Fruit fly (Drosophila melanogaster) whole organism, embryonic: ENCODE results near the gene CG17234.
A peak's percentile ranks its signal among the peaks of the same experiment; 100 is the strongest.

Experiments used
- Ada2b ChIP-seq: fragments of 200-800 bp; sonication (Bioruptor generic); IDR thresholded peaks from 2 replicates; pipeline ENCODE4 v1.3.6; 2022; ENCODE audit warnings: missing biosample characterization, missing genetic modification characterization
- CG13296 ChIP-seq: fragments of 200-800 bp; sonication (Bioruptor generic); optimal IDR thresholded peaks from 3 replicates; lab custom pipeline; 2018; ENCODE audit warnings: missing biosample characterization, mild to moderate bottlenecking, missing genetic modification characterization
- CG14014 ChIP-seq: fragments of 200-800 bp; sonication (Bioruptor generic); IDR thresholded peaks from 2 replicates; pipeline ENCODE4 v1.3.6; 2022; ENCODE audit warnings: missing biosample characterization, missing genetic modification characterization
- CG1832 ChIP-seq: fragments of 200-800 bp; sonication (Bioruptor generic); optimal IDR thresholded peaks from 2 replicates; lab custom pipeline; 2017; ENCODE audit warnings: missing biosample characterization, mild to moderate bottlenecking, missing genetic modification characterization, inconsistent platforms
- CG18599 ChIP-seq: fragments of 200-800 bp; sonication (Bioruptor generic); optimal IDR thresholded peaks from 3 replicates; lab custom pipeline; 2017; ENCODE audit warnings: missing biosample characterization, missing genetic modification characterization, mild to moderate bottlenecking, moderate library complexity, missing genetic modification reagents
- CG2678 ChIP-seq: fragments of 200-800 bp; sonication (Bioruptor generic); optimal IDR thresholded peaks from 3 replicates; lab custom pipeline; 2019; ENCODE audit warnings: missing biosample characterization, mild to moderate bottlenecking, missing genetic modification characterization, moderate library complexity
- CG34376 ChIP-seq: fragments of 200-800 bp; sonication (Bioruptor generic); optimal IDR thresholded peaks from 2 replicates; lab custom pipeline; 2018; ENCODE audit warnings: missing biosample characterization, mild to moderate bottlenecking, missing genetic modification characterization
- CG34422 ChIP-seq: fragments of 200-800 bp; sonication (Bioruptor generic); IDR thresholded peaks from 3 replicates; pipeline ENCODE4 v1.3.6; 2022; ENCODE audit warnings: missing biosample characterization, missing genetic modification characterization
- CG4404 ChIP-seq: fragments of 200-800 bp; sonication (Bioruptor generic); IDR thresholded peaks from 2 replicates; pipeline ENCODE4 v1.3.6; 2022; ENCODE audit warnings: missing biosample characterization, missing genetic modification characterization
- CG4707 ChIP-seq: fragments of 200-800 bp; sonication (Bioruptor generic); optimal IDR thresholded peaks from 2 replicates; lab custom pipeline; 2018; ENCODE audit warnings: missing biosample characterization, mild to moderate bottlenecking, missing genetic modification characterization, moderate library complexity
- CG6175 ChIP-seq: fragments of 200-800 bp; sonication (Bioruptor generic); IDR thresholded peaks from 3 replicates; pipeline ENCODE4 v1.3.6; 2022; ENCODE audit warnings: missing biosample characterization, missing genetic modification characterization
- CG7786 ChIP-seq: fragments of 200-800 bp; sonication (Bioruptor generic); optimal IDR thresholded peaks from 2 replicates; lab custom pipeline; 2016; ENCODE audit warnings: missing biosample characterization, missing genetic modification characterization
- CG7987 ChIP-seq: fragments of 200-800 bp; sonication (Bioruptor generic); optimal IDR thresholded peaks from 2 replicates; lab custom pipeline; 2018; ENCODE audit warnings: missing biosample characterization, mild to moderate bottlenecking, missing genetic modification characterization, moderate library complexity
- CG8089 ChIP-seq: fragments of 200-800 bp; sonication (Bioruptor generic); optimal IDR thresholded peaks from 3 replicates; lab custom pipeline; 2016; ENCODE audit warnings: missing biosample characterization, missing genetic modification characterization
- CG9215 ChIP-seq: fragments of 200-800 bp; sonication (Bioruptor generic); IDR thresholded peaks from 2 replicates; pipeline ENCODE4 v1.3.6; 2022; ENCODE audit warnings: missing biosample characterization, missing genetic modification characterization
- Fer1 ChIP-seq: fragments of 200-800 bp; sonication (Bioruptor generic); optimal IDR thresholded peaks from 2 replicates; lab custom pipeline; 2017; ENCODE audit warnings: missing biosample characterization, mild to moderate bottlenecking, missing genetic modification characterization
- Hand ChIP-seq: fragments of 200-800 bp; sonication (Bioruptor generic); optimal IDR thresholded peaks from 2 replicates; lab custom pipeline; 2017; ENCODE audit warnings: mild to moderate bottlenecking, missing biosample characterization, missing genetic modification reagents, missing genetic modification characterization
- HmgD ChIP-seq: fragments of 200-800 bp; sonication (Bioruptor generic); optimal IDR thresholded peaks from 3 replicates; lab custom pipeline; 2016; ENCODE audit warnings: missing biosample characterization, missing genetic modification characterization
- MESR4 ChIP-seq: fragments of 200-800 bp; sonication (Bioruptor generic); optimal IDR thresholded peaks from 2 replicates; lab custom pipeline; 2018; ENCODE audit warnings: missing biosample characterization, mild to moderate bottlenecking, missing genetic modification characterization, moderate library complexity
- Med ChIP-seq: fragments of 200-800 bp; sonication (Bioruptor generic); peaks from one replicate; lab custom pipeline; 2016; ENCODE audit warnings: missing biosample characterization, missing genetic modification characterization, mild to moderate bottlenecking, inconsistent platforms, moderate library complexity
- NK7.1 ChIP-seq: fragments of 200-800 bp; sonication (Bioruptor generic); optimal IDR thresholded peaks from 3 replicates; lab custom pipeline; 2016; ENCODE audit warnings: missing biosample characterization, missing genetic modification characterization
- Nf-YA ChIP-seq: fragments of 200-800 bp; sonication (Bioruptor generic); IDR thresholded peaks from 2 replicates; pipeline ENCODE4 v1.3.6; 2022; ENCODE audit warnings: missing biosample characterization, missing genetic modification characterization
- Opbp ChIP-seq: fragments of 200-800 bp; sonication (Bioruptor generic); IDR thresholded peaks from 3 replicates; pipeline ENCODE4 v1.3.6; 2022; ENCODE audit warnings: missing biosample characterization, missing genetic modification characterization; ENCODE audit not compliant: partially characterized antibody
- Optix ChIP-seq: fragments of 200-800 bp; sonication (Bioruptor generic); IDR thresholded peaks from 3 replicates; pipeline ENCODE4 v1.3.6; 2022; ENCODE audit warnings: missing biosample characterization, missing genetic modification characterization
- Usf ChIP-seq: fragments of 200-800 bp; sonication (Bioruptor generic); optimal IDR thresholded peaks from 2 replicates; lab custom pipeline; 2017; ENCODE audit warnings: missing genotype, missing biosample characterization, missing genetic modification characterization
- Xbp1 ChIP-seq: fragments of 200-800 bp; sonication (Bioruptor generic); optimal IDR thresholded peaks from 3 replicates; lab custom pipeline; 2016; ENCODE audit warnings: missing biosample characterization, mild to moderate bottlenecking, missing genetic modification characterization
- abd-A ChIP-seq: fragments of 200-800 bp; sonication (Bioruptor generic); optimal IDR thresholded peaks from 3 replicates; lab custom pipeline; 2019; ENCODE audit warnings: missing biosample characterization, mild to moderate bottlenecking, missing genetic modification characterization, moderate library complexity
- bcd ChIP-seq: fragments of 200-800 bp; sonication (Bioruptor generic); optimal IDR thresholded peaks from 2 replicates; lab custom pipeline; 2017; ENCODE audit warnings: missing biosample characterization, mild to moderate bottlenecking, missing genetic modification characterization
- bigmax ChIP-seq: fragments of 200-800 bp; sonication (Bioruptor generic); optimal IDR thresholded peaks from 2 replicates; lab custom pipeline; 2018; ENCODE audit warnings: missing biosample characterization, mild to moderate bottlenecking, missing genetic modification characterization
- cad ChIP-seq: fragments of >200 bp; optimal IDR thresholded peaks from 2 replicates; lab custom pipeline; 2017; ENCODE audit warnings: missing biosample characterization, missing genetic modification characterization
- crp ChIP-seq, 2 experiments: fragments of 200-800 bp; sonication (Bioruptor generic); optimal IDR thresholded peaks; 2 replicates in 1 of 2; 3 replicates in 1 of 2; lab custom pipeline; 2017; ENCODE audit warnings: missing biosample characterization in 2 of 2, missing genetic modification characterization in 2 of 2, mild to moderate bottlenecking in 1 of 2, moderate library complexity in 1 of 2
- ewg ChIP-seq: fragments of 200-800 bp; sonication (Bioruptor generic); optimal IDR thresholded peaks from 3 replicates; lab custom pipeline; 2017; ENCODE audit warnings: mild to moderate bottlenecking, missing biosample characterization, missing genetic modification reagents, missing genetic modification characterization
- fru ChIP-seq: fragments of >200 bp; optimal IDR thresholded peaks from 2 replicates; lab custom pipeline; 2017
- gce ChIP-seq: fragments of 200-800 bp; sonication (Bioruptor generic); IDR thresholded peaks from 3 replicates; pipeline ENCODE4 v1.3.6; 2022; ENCODE audit warnings: missing biosample characterization, missing genetic modification characterization
- kni ChIP-seq: fragments of 200-800 bp; sonication (Bioruptor generic); optimal IDR thresholded peaks from 3 replicates; lab custom pipeline; 2017; ENCODE audit warnings: mild to moderate bottlenecking, missing biosample characterization, missing genetic modification reagents, missing genetic modification characterization
- maf-S ChIP-seq: fragments of 200-800 bp; sonication (Bioruptor generic); optimal IDR thresholded peaks from 2 replicates; lab custom pipeline; 2016; ENCODE audit warnings: missing biosample characterization, missing genetic modification characterization
- nom ChIP-seq: fragments of 200-800 bp; sonication (Bioruptor generic); optimal IDR thresholded peaks from 2 replicates; lab custom pipeline; 2017; ENCODE audit warnings: missing biosample characterization, missing genetic modification characterization, mild to moderate bottlenecking, moderate library complexity, missing genetic modification reagents
- p53 ChIP-seq: fragments of 200-800 bp; sonication (Bioruptor generic); optimal IDR thresholded peaks from 2 replicates; lab custom pipeline; 2016; ENCODE audit warnings: missing biosample characterization, missing genetic modification characterization
- row ChIP-seq: fragments of 200-800 bp; sonication (Bioruptor generic); IDR thresholded peaks from 3 replicates; pipeline ENCODE4 v1.3.6; 2022; ENCODE audit warnings: missing biosample characterization, missing genetic modification characterization
- schlank ChIP-seq: fragments of 200-800 bp; sonication (Bioruptor generic); optimal IDR thresholded peaks from 2 replicates; lab custom pipeline; 2018; ENCODE audit warnings: missing biosample characterization, mild to moderate bottlenecking, missing genetic modification characterization
- sens ChIP-seq: fragments of 200-800 bp; sonication (Bioruptor generic); peaks from one replicate; lab custom pipeline; 2016; ENCODE audit warnings: missing biosample characterization, missing genetic modification characterization
- slbo ChIP-seq: fragments of 200-800 bp; sonication (Bioruptor generic); IDR thresholded peaks from 2 replicates; pipeline ENCODE4 v1.3.6; 2022; ENCODE audit warnings: missing biosample characterization, missing genetic modification characterization
- stc ChIP-seq: fragments of 200-800 bp; sonication (Bioruptor generic); IDR thresholded peaks from 2 replicates; pipeline ENCODE4 v1.3.6; 2022; ENCODE audit warnings: missing biosample characterization, missing genetic modification characterization
- tio ChIP-seq: fragments of 200-800 bp; sonication (Bioruptor generic); optimal IDR thresholded peaks from 2 replicates; lab custom pipeline; 2017; ENCODE audit warnings: missing biosample characterization, missing genetic modification characterization, inconsistent platforms
- zfh1 ChIP-seq: fragments of 200-800 bp; sonication (Bioruptor generic); IDR thresholded peaks from 3 replicates; pipeline ENCODE4 v1.3.6; 2022; ENCODE audit warnings: missing biosample characterization, missing genetic modification characterization

CG17234 gene

DNA sequence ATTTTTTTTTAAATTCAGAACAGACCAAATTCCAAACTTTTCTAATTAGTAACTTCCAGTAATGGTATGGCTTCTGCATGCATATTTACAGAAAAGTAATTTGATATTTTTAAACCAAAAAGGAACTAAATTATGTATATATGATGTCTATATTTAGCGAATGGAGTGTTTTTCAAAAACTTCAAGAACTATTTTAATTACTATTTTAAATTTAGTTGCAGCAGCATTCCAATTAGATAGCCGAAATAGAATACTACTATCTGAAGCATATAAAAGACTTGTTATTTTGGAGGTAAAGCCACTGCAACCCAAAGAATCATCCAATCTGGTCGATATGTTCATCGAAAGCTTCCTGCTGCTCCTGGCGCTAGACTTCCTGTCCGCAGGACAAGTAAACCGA lies at the start of gene CG17234:
TSS of gene CG17234 (plus strand) at position 301 of the 400 bp plus-strand sequence.
- no peak for TF ChIP-seq CG34422 (GFP tag; lab: Robert Waterston, UW)

DNA sequence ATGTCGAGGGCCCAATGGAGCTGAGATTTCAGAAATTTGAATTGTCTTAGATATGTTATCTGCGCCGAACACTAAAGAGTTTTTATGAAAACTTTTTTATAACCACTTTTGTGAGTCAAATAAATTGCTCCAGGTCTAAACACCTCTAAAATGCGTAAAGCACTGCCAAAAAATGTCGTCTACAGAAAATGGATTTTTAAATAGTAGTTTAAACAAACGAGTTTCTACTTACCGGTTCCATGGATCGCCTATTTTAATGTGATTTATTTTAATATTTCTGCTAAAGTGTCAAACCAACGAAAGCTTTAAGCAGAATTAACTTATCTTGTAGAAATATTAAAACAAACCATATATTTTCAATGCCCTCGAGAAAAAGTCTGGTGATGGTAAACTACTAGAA lies 46.8 kb upstream of the CG17234 start, which contains the start of gene CG31668:
TSS of gene CG31668 (minus strand) at position 101 of the 400 bp plus-strand sequence.
- TF ChIP-seq CG4404 (GFP tag; lab: Robert Waterston, UW) (no peak), bcd (no peak), maf-S (GFP tag; lab: Kevin White, UChicago) (no peak), sens (GFP tag; lab: Kevin White, UChicago) (peak; percentile 62), CG4707 (GFP tag; lab: Kevin White, UChicago) (no peak), stc (no peak)

DNA sequence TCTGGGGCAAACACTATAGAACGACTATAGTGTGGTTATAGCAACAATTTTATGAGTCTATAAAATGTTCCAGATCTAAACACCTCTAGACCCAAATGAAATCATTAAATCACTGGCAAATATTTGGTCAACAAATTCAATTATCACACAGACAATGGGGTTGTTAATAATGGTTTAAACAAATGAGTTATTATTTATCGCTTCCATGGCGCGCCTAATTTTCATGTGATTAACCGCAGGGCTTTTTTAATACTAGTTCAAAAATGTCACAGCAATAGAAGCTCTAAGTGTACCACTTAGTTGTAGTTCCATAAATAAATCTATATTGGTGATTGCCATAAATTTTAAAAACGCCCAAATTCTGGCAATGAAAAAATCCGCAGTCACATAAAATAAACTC lies 43.8 kb upstream of the CG17234 start, which contains the start of gene CG33124:
TSS of gene CG33124 (minus strand) at position 101 of the 400 bp plus-strand sequence.
- peak; percentile 3 for TF ChIP-seq CG13296 (GFP tag; lab: Kevin White, UChicago)
- no peak for TF ChIP-seq CG7786 (GFP tag; lab: Kevin White, UChicago)
- TF ChIP-seq CG2678 (tag; lab: Kevin White, UChicago), result peak; percentile 28
- no peak for TF ChIP-seq CG7987
- no peak for TF ChIP-seq nom (GFP tag; lab: Kevin White, UChicago)
- TF ChIP-seq slbo (GFP tag; lab: Robert Waterston, UW), result no peak
- peak; percentile 7 for TF ChIP-seq Med (GFP tag; lab: Kevin White, UChicago)
- TF ChIP-seq Opbp (GFP tag; lab: Robert Waterston, UW), result no peak
- TF ChIP-seq gce (GFP tag; lab: Robert Waterston, UW), result no peak

DNA sequence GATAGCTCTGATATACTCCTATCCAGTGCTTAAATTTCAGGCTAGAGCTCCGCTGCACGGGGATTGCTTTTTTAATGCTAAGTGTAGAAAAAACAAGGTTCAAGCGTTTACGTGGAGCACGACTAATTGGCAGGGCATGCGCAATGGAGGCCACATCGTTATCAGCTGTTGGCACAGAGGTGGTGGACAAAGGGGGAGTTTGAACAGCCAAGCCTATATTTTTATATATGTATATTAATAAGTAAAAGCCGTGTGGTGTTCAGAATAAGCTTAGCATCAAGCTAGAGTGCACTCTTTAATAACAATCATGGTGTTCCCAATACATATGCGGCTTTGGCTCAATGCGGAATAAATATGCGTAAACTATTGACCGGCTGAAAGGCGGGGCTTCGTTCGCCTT lies 40.4 kb upstream of the CG17234 start, which contains the start of gene CG15385:
TSS of gene CG15385 (minus strand) at position 94 of the 400 bp plus-strand sequence.
- TF ChIP-seq crp (GFP tag; optimal IDR thresholded peaks at IDR 0.05; lab: Kevin White, UChicago) (peak in 1 of 2 experiments; percentile 68), Ada2b (no peak), CG1832 (no peak), MESR4 (GFP tag; lab: Kevin White, UChicago) (peak; percentile 11), Med (GFP tag; lab: Kevin White, UChicago) (peak; percentile 70), CG18599 (GFP tag; lab: Kevin White, UChicago) (peak; percentile 3), ewg (peak; percentile 96), row (peak; percentile 49; the same call in 2 of the 3 replicates)
- TF ChIP-seq, all 482 proteins: peak for 6

DNA sequence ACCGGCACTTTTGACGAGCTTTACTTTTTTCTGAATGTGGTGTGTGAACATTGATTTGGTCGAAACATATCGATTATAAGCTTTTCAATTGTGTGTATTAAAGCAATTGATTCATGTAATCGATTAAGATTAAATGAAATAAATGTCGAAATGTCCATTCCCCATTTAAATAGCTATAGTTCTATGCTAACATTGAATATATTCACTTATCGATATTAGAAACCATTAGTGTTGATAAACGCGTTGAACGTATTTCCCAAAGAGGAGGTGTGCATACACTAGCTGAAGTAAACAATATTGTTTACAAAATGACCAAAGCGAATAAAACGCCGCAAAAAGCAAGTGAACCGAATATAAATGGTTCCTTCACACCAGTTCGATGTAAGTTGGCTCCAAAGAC lies 38.8 kb upstream of the CG17234 start, which contains the start of the genes Uch and CG34174:
TSS of gene Uch (minus strand) at position 208 of the 400 bp plus-strand sequence.
TSS of gene CG34174 (plus strand) at position 263 of the 400 bp plus-strand sequence.
- TF ChIP-seq CG8089 (GFP tag; lab: Kevin White, UChicago) (no peak), schlank (tag; lab: Kevin White, UChicago) (no peak), NK7.1 (GFP tag; lab: Kevin White, UChicago) (no peak), CG6175 (GFP tag; lab: Robert Waterston, UW) (no peak), Xbp1 (GFP tag; lab: Kevin White, UChicago) (no peak), maf-S (GFP tag; lab: Kevin White, UChicago) (no peak), CG34376 (peak; percentile 21), CG9215 (no peak), Usf (no peak), kni (GFP tag; lab: Kevin White, UChicago) (peak; percentile 18), tio (GFP tag; lab: Kevin White, UChicago) (no peak), fru (lab: Kevin White, UChicago) (no peak), Nf-YA (GFP tag; lab: Robert Waterston, UW) (no peak), abd-A (tag; lab: Kevin White, UChicago) (peak; percentile 29), Fer1 (GFP tag; lab: Kevin White, UChicago) (peak; percentile 45), CG14014 (no peak), p53 (no peak), row (0 out of 3 replicates have a peak, but pooled peaks have one; percentile 14), zfh1 (no peak), cad (GFP tag; lab: Kevin White, UChicago) (no peak), Optix (no peak), bigmax (GFP tag; lab: Kevin White, UChicago) (no peak), HmgD (no peak), Hand (GFP tag; lab: Kevin White, UChicago) (no peak)
